Worm (Caenorhabditis elegans) whole organism, L4/young adult: ENCODE measurements around the gene gskl-1.

Experiments
- dao-5 ChIP-seq: sonication (generic microtip); optimal IDR thresholded peaks from 2 replicates; lab custom pipeline; 2016; ENCODE audit warnings: missing genotype, missing genetic modification characterization, moderate library complexity, missing compliant biosample characterization
- him-1 ChIP-seq: sonication (generic microtip); optimal IDR thresholded peaks from 2 replicates; lab custom pipeline; 2016; ENCODE audit warnings: missing genotype, missing genetic modification reagents, missing genetic modification characterization, missing compliant biosample characterization

- TF ChIP-seq dao-5 (tag; lab: Kevin White, UChicago) (no peak), him-1 (tag; lab: Kevin White, UChicago) (no peak)
Observed at ce11 chrII:10915732-10916131, 31.6 kb upstream of the gskl-1 start, which contains the start of gene F44F4.9.
